Worm (Caenorhabditis elegans) whole organism, L4 larva: ENCODE results near the gene irld-40.

Experiments used
- D1046.2 ChIP-seq: fragments of 200-800 bp; sonication (Bioruptor generic); IDR thresholded peaks from 2 replicates; pipeline ENCODE4 v1.3.6; 2022; ENCODE audit warnings: missing genetic modification characterization, missing compliant biosample characterization
- F26F4.8 ChIP-seq: fragments of 200-800 bp; sonication (Bioruptor generic); conservative IDR thresholded peaks from 2 replicates; pipeline ENCODE4 v1.3.6; 2022; ENCODE audit warnings: missing genetic modification characterization, missing compliant biosample characterization
- F49E8.2 ChIP-seq: sonication (generic microtip); optimal IDR thresholded peaks from 2 replicates; lab custom pipeline; 2016; ENCODE audit warnings: missing compliant biosample characterization, mild to moderate bottlenecking, missing genetic modification characterization, borderline replicate concordance
- T20F7.1 ChIP-seq: fragments of 200-800 bp; sonication (Bioruptor generic); optimal IDR thresholded peaks from 2 replicates; lab custom pipeline; 2018; ENCODE audit warnings: mild to moderate bottlenecking, missing genetic modification characterization, missing compliant biosample characterization
- T26A8.4 ChIP-seq: fragments of 200-800 bp; sonication (Bioruptor generic); IDR thresholded peaks from 2 replicates; pipeline ENCODE4 v1.3.6; 2022; ENCODE audit warnings: missing genetic modification characterization, missing compliant biosample characterization
- Y48G9A.11 ChIP-seq: fragments of 200-800 bp; sonication (Bioruptor generic); IDR thresholded peaks from 2 replicates; pipeline ENCODE4 v1.3.6; 2022; ENCODE audit warnings: missing genetic modification reagents, missing genetic modification characterization, missing compliant biosample characterization
- ZK337.2 ChIP-seq: fragments of 200-800 bp; sonication (Bioruptor generic); IDR thresholded peaks from 2 replicates; pipeline ENCODE4 v1.3.6; 2022; ENCODE audit warnings: missing genetic modification reagents, missing genetic modification characterization, missing compliant biosample characterization
- ceh-20 ChIP-seq: fragments of 200-800 bp; sonication (Bioruptor generic); IDR thresholded peaks from 2 replicates; pipeline ENCODE4 v1.3.6; 2022; ENCODE audit warnings: missing genetic modification reagents, missing genetic modification characterization, missing compliant biosample characterization
- ceh-32 ChIP-seq: sonication (generic microtip); optimal IDR thresholded peaks from 2 replicates; lab custom pipeline; 2016; ENCODE audit warnings: mild to moderate bottlenecking, missing genetic modification characterization, missing compliant biosample characterization; ENCODE audit not compliant: poor library complexity
- ceh-62 ChIP-seq: sonication (generic microtip); optimal IDR thresholded peaks from 2 replicates; lab custom pipeline; 2017; ENCODE audit warnings: missing biosample characterization, missing genetic modification characterization
- daf-12 ChIP-seq: fragments of 150-350 bp; optimal IDR thresholded peaks from 2 replicates; lab custom pipeline; 2014; ENCODE audit warnings: missing biosample characterization, missing genetic modification reagents, missing genetic modification characterization
- daf-8 ChIP-seq: fragments of 200-800 bp; sonication (Bioruptor generic); IDR thresholded peaks from 2 replicates; pipeline ENCODE4 v1.3.6; 2022; ENCODE audit warnings: missing genetic modification characterization, missing compliant biosample characterization
- dpl-1 ChIP-seq: fragments of 150-350 bp; optimal IDR thresholded peaks from 2 replicates; lab custom pipeline; 2014; ENCODE audit warnings: missing biosample characterization, missing genetic modification reagents, missing genetic modification characterization
- duxl-1 ChIP-seq: sonication (generic microtip); optimal IDR thresholded peaks from 2 replicates; lab custom pipeline; 2016; ENCODE audit warnings: mild to moderate bottlenecking, missing genetic modification characterization, moderate library complexity, missing compliant biosample characterization; ENCODE audit not compliant: poor library complexity
- dve-1 ChIP-seq: sonication (generic microtip); optimal IDR thresholded peaks from 2 replicates; lab custom pipeline; 2017; ENCODE audit warnings: antibody characterized with exemption, mild to moderate bottlenecking, missing genetic modification characterization, missing compliant biosample characterization; ENCODE audit not compliant: insufficient read depth
- egl-43 ChIP-seq: fragments of 200-800 bp; sonication (Bioruptor generic); IDR thresholded peaks from 2 replicates; pipeline ENCODE4 v1.3.6; 2022; ENCODE audit warnings: missing genetic modification reagents, missing genetic modification characterization, missing compliant biosample characterization
- hmg-1.1 ChIP-seq: fragments of 200-800 bp; sonication (Bioruptor generic); IDR thresholded peaks from 2 replicates; pipeline ENCODE4 v1.3.6; 2022; ENCODE audit warnings: missing genetic modification reagents, missing genetic modification characterization, missing compliant biosample characterization
- lim-7 ChIP-seq: fragments of 200-800 bp; sonication (Bioruptor generic); IDR thresholded peaks from 2 replicates; pipeline ENCODE4 v1.3.6; 2022; ENCODE audit warnings: missing genetic modification characterization, missing compliant biosample characterization
- lin-29 ChIP-seq: fragments of 200-800 bp; sonication (Bioruptor generic); IDR thresholded peaks from 2 replicates; pipeline ENCODE4 v1.3.6; 2022; ENCODE audit warnings: missing genetic modification reagents, missing genetic modification characterization, missing compliant biosample characterization
- lir-3 ChIP-seq: sonication (generic microtip); optimal IDR thresholded peaks from 2 replicates; lab custom pipeline; 2016; ENCODE audit warnings: mild to moderate bottlenecking, missing genetic modification characterization, missing compliant biosample characterization
- madf-5 ChIP-seq, 2 experiments: fragments of 200-800 bp; sonication (Bioruptor generic); IDR thresholded peaks; 2 replicates each; pipeline ENCODE4 v1.3.6; 2022; ENCODE audit warnings: missing compliant biosample characterization in 2 of 2, missing genetic modification characterization in 2 of 2
- madf-9 ChIP-seq: fragments of 200-800 bp; sonication (Bioruptor generic); conservative IDR thresholded peaks from 2 replicates; pipeline ENCODE4 v1.3.6; 2022; ENCODE audit warnings: missing genetic modification reagents, missing genetic modification characterization, missing compliant biosample characterization
- nhr-11 ChIP-seq: fragments of 150-350 bp; optimal IDR thresholded peaks from 2 replicates; lab custom pipeline; 2014; ENCODE audit warnings: missing biosample characterization, missing genetic modification characterization
- nhr-237 ChIP-seq: sonication (generic microtip); optimal IDR thresholded peaks from 2 replicates; lab custom pipeline; 2017; ENCODE audit warnings: missing biosample characterization, missing genetic modification characterization
- nhr-25 ChIP-seq: sonication (generic microtip); optimal IDR thresholded peaks from 2 replicates; lab custom pipeline; 2017; ENCODE audit warnings: missing genetic modification characterization, mild to moderate bottlenecking, missing compliant biosample characterization, antibody characterized with exemption, moderate library complexity, borderline replicate concordance; ENCODE audit not compliant: insufficient read depth
- nhr-77 ChIP-seq: fragments of 150-350 bp; optimal IDR thresholded peaks from 2 replicates; lab custom pipeline; 2014; ENCODE audit warnings: missing biosample characterization, missing genetic modification characterization
- sdz-12 ChIP-seq: fragments of 200-800 bp; sonication (Bioruptor generic); optimal IDR thresholded peaks from 2 replicates; lab custom pipeline; 2018; ENCODE audit warnings: mild to moderate bottlenecking, missing genetic modification characterization, missing compliant biosample characterization
- snpc-1.2 ChIP-seq: fragments of 200-800 bp; sonication (Bioruptor generic); IDR thresholded peaks from 2 replicates; pipeline ENCODE4 v1.3.6; 2022; ENCODE audit warnings: missing genetic modification reagents, missing genetic modification characterization, missing compliant biosample characterization
- unc-62 ChIP-seq, 3 experiments: fragments of 150-350 bp in 1 of 3; sonication (generic microtip); optimal IDR thresholded peaks in 2 of 3; peaks in 1 of 3; 1 replicate in 1 of 3; 2 replicates in 2 of 3; lab custom pipeline; 2014 to 2017; ENCODE audit warnings: missing biosample characterization in 3 of 3, missing genetic modification characterization in 3 of 3, missing genetic modification reagents in 3 of 3, missing genotype in 1 of 3
- zag-1 ChIP-seq: fragments of 150-350 bp; optimal IDR thresholded peaks from 2 replicates; lab custom pipeline; 2014; ENCODE audit warnings: missing biosample characterization, missing genetic modification characterization
- zip-11 ChIP-seq: fragments of 200-800 bp; sonication (Bioruptor generic); IDR thresholded peaks from 2 replicates; pipeline ENCODE4 v1.3.6; 2022; ENCODE audit warnings: missing genetic modification characterization, missing compliant biosample characterization
- zip-2 ChIP-seq: fragments of 150-350 bp; optimal IDR thresholded peaks from 2 replicates; lab custom pipeline; 2014; ENCODE audit warnings: missing biosample characterization, missing genetic modification characterization

Gene irld-40

DNA sequence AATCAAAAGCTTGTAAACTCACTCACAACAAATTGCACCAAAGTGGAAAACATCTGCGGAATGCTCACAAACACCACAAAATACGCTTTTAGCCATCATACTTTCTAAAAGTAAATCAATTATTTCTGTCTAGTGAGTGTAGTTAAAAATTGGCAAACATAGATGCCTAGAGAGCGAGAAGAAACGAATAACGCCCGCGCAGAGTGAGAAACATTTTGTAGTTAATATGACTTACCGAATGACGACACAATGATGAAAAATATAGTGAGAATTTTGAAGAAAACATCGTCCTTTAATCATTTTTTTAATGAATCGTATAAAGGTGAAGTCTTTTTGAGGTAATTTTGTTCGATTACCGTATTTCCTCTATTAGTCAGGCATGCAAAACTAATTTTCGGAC is 33.0 kb upstream of the irld-40 start, which contains the start of gene nhr-238 (continued):
- no peak for TF ChIP-seq T26A8.4 (GFP tag; lab: Robert Waterston, UW)
- TF ChIP-seq, all 104 proteins: peak for 6

- TF ChIP-seq lir-3 (tag; lab: Kevin White, UChicago) (no peak), ceh-62 (tag; lab: Kevin White, UChicago) (no peak), nhr-77 (no peak), sdz-12 (GFP tag; lab: Kevin White, UChicago) (no peak)
- TF ChIP-seq, all 104 proteins: peak for 0
Measured at ce11 chrV:1631148-1631547, 31.2 kb upstream of the irld-40 start, which contains the start of gene Y46H3D.8. Y46H3D.8 (minus strand) TSS chrV:1631248.

DNA sequence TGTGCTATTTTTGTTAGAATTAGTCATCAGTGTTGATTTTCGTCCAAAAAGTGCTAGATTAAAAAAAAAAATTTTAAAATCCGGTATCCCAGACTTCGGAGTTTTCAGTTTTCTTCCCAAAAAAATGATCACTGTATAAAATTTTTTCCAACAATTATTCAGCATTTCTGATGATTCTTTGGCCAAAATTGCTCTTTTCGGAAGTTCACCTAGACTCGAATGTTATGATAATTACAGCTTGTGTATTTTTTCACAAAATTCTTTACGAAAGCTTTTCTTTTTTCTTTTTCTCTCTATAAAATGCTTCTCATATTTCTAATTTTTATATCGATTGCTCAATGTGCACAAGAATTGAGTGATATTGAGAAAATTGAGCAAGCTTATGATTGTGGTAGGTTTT is 30.7 kb upstream of the irld-40 start, which contains the start of gene irld-17:
irld-17 (plus strand) TSS at position 301 of the 400 bp plus-strand sequence.
- TF ChIP-seq nhr-11 (tag; lab: Kevin White, UChicago) (no peak), ceh-20 (no peak), madf-9 (no peak), duxl-1 (no peak), ceh-62 (tag; lab: Kevin White, UChicago) (no peak), lin-29 (GFP tag; lab: Robert Waterston, UW) (no peak), D1046.2 (GFP tag; lab: Robert Waterston, UW) (no peak), daf-8 (GFP tag; lab: Robert Waterston, UW) (no peak)

DNA sequence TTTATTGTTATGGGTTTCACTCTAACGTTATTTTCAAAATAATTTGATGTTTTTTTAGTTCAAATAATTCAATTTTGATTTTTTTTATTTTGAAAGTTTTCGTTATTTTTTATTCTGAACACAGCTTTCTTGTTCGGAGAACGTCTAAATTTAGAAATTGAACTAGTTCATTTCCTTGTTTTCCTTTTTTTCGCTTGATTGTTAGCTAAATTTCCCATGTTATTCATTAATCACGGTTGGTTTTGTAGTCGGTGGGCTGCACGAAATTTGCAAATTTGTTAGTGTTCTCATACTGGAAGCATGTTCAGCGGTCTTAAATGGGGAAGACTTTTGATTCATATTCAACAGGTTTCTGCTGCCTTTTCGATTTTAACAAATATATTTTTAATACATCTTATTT is 26.5 kb upstream of the irld-40 start, which contains the start of gene str-222:
str-222 (plus strand) TSS at position 301 of the 400 bp plus-strand sequence.
- TF ChIP-seq T20F7.1 (GFP tag; lab: Kevin White, UChicago) (no peak), zip-11 (GFP tag; lab: Robert Waterston, UW) (no peak), F49E8.2 (no peak), egl-43 (GFP tag; lab: Robert Waterston, UW) (no peak), unc-62 (GFP tag; optimal IDR thresholded peaks at IDR 0.05 in 1 of 2; lab: Kevin White, UChicago) (no peak), unc-62 (tag; optimal IDR thresholded peaks at IDR 0.05; lab: Kevin White, UChicago) (no peak), madf-5 (GFP tag; IDR thresholded peaks at IDR 0.05; lab: Robert Waterston, UW) (no peak), F26F4.8 (no peak), nhr-237 (tag; lab: Kevin White, UChicago) (no peak), Y48G9A.11 (GFP tag; lab: Robert Waterston, UW) (no peak), hmg-1.1 (no peak), zag-1 (no peak), nhr-25 (tag; lab: Kevin White, UChicago) (no peak), sdz-12 (GFP tag; lab: Kevin White, UChicago) (no peak), dpl-1 (GFP tag; lab: Kevin White, UChicago) (no peak), zip-2 (tag; lab: Kevin White, UChicago) (no peak), lim-7 (no peak), daf-12 (no peak), madf-9 (no peak), dve-1 (tag; lab: Kevin White, UChicago) (no peak)

ce11 chrV:1640008-1640407 is 22.4 kb upstream of the irld-40 start, which contains the start of gene str-221:
str-221 (plus strand) TSS chrV:1640308.
- no peak for TF ChIP-seq T20F7.1 (GFP tag; lab: Kevin White, UChicago)
- no peak for TF ChIP-seq ceh-32 (tag; lab: Kevin White, UChicago)
- TF ChIP-seq ZK337.2, result no peak
- TF ChIP-seq snpc-1.2 (GFP tag; lab: Robert Waterston, UW), result no peak
